Fruit fly (Drosophila melanogaster) whole organism, larva: ENCODE measurements around the gene bcd.

Experiments used
- noc ChIP-seq: fragments of 200-800 bp; sonication (Bioruptor generic); optimal IDR thresholded peaks from 3 replicates; lab custom pipeline; 2019; ENCODE audit warnings: missing biosample characterization, mild to moderate bottlenecking, missing genetic modification characterization, moderate library complexity

Gene bcd

DNA sequence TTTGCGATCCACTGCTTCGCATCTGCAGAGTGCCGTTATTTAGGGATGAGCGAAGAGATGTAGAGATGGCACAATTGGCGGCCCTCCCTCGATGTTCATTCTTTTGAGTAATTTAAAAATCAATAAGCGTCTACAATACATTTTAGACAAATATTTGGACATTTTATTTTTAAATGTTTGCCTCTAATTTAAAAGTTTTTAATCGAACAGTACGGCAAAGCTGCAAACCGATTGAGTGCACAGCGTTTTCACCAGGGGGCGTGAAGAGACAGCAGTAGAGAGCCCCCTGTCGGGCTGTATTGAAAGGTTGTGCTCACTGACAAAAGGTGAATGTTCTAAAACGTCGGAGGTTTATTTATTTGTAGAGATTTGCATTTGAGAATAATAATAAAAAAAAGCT lies at the start of gene bcd:
bcd (minus strand) TSS at position 48 of the 400 bp plus-strand sequence.
- TF ChIP-seq noc = no peak

DNA sequence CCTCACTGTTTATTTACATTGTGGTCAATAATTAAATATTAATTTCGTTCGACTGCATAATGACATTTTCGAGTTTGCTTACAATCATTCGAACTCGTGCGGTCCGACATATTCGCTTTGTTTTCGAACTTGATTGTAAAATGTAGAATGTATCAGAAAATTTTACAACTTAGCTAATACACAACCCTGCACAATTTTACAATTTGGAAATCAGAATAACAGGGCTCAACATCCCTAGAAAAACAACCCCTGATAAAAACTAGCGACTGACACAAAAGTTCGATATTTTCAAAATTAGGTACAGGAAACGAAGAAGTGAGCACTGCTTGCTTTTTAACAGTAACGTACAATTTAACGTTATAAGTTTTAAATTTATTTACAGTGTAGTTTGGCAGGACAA lies 47.4 kb upstream of the bcd start:
- TF ChIP-seq noc = no peak

DNA sequence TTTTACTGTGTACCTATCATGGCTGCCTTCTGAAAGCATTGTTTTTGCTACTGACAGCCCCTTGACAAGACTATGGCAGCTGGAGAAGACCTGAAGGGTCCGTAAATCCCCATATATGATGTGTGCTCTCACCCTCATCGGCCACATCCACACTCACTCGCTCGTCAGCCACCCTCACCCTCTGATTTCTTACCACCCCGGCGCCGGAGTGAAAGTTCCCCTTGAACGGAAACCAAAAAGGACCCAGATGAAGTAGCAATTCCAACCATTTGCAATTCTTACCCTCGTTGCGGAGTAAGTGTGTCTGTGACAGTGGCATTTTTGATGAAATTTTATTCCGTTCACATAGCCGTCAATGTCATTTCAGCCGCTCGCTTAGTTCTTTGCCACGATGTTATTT lies 46.7 kb upstream of the bcd start:
- no peak for TF ChIP-seq noc

DNA sequence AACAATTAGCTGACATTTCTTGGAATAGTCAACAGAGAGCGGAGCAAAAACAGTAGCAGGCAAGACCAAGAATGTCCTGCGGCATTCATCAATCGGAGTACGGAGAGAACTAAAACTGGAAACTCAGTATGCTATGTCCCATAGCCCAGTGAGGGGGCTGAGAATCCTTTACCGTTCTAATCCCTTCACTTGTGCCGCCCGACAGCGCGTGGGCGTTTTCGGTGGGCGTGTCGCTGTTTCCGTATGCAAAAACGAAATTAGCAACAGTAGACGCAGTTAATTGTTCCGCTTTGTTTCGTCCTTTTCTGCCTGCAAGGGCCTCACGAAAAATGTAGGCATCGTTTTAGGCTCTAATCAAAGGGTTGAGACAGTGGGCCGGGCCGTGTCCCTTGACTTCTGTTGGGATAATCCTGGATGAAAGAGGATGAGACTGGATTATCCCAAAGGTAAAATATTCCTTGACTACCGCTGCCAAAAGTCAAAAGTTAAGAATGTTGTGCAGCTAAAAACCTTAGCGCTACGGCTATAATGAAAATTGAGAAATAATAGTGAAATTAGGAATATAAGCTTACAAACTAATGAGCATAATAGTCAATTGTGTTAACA lies 45.5 kb upstream of the bcd start:
- TF ChIP-seq noc = no peak

DNA sequence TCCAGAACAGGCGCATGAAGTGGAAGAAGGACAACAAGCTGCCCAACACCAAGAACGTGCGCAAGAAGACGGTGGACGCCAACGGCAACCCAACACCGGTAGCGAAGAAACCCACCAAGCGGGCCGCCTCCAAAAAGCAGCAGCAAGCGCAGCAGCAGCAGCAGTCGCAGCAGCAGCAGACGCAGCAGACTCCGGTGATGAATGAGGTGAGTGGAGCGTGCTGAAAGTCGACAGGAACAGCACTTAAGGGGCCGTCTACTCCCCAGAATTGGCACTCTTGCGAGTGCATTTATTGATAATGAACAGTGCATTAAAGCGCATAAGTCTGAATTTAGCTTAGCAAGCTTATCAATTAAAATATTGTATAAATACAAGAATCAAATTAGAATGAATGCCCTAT lies 41.9 kb upstream of the bcd start:
- TF ChIP-seq noc = no peak

DNA sequence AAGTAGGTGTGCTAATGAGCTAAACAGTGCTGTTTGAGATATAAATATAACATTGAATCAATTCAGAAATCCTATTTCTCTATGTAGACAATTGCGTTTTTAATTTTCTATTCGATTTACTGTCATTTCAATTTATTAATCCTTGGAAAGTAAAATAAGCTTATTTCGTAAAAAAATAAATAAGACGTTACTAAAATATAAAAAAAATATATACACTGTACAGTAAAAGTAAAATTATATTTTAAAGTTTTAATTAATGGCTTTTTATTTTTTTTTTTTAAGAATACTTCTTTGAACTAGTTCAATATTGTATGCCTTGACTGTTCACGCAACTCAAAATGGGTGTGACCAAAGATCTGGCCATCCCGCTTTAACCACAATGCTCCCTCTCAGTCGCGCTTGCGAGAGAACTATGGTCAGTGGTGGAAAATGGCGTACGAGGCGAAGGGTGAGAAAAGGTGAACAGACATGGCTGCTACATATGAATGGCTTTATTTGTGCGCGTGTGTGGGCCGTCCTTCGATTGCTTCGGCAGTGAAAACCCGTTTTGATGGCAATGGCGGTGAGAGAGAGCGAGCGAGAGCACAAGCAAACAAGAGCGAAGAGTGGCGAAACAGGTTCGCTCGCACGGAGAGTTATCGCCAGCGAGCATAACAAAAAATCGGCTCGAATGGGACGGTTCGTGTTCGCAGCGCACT lies 32.1 kb upstream of the bcd start, which contains the start of gene Dfd:
Dfd (plus strand) TSS at position 648 of the 698 bp plus-strand sequence.
- no peak for TF ChIP-seq noc

DNA sequence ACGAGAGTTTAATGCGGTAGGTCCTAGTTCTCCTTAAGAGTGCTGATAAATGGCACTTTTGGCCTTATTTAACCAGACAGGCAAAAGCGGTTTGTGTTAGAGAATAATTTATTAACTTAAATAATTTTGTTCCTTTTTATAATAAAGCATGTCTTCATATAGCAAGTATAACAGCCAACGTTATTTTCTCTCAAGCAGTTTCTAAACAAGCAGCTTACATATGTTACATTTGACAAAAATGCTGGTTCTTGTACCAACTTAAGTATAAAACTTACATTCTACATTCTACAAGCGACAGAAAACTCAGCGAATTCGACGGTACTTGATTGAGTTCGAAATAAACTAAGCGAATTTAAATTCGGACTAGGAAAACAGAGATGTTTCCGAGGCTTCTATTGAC lies 20.7 kb upstream of the bcd start:
- TF ChIP-seq noc = no peak

DNA sequence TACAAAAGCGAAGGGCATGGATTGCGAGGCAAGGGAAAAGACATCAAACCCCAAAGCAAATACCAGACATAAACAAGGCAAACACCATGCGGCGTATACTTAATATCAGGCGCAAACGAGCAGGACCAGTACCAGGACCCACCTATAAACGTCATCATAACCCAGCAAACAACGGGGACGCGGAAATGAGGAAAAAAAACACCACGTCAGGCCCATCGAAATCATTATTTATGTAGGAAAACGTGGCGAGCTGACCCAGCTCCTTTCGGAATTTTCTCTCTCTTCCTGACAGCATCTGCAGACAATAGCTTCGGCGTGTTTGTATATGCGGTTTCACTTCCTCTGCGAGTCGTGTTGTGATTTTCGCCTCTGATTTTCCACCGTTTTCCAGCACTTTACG lies 17.5 kb upstream of the bcd start:
- TF ChIP-seq noc = no peak

DNA sequence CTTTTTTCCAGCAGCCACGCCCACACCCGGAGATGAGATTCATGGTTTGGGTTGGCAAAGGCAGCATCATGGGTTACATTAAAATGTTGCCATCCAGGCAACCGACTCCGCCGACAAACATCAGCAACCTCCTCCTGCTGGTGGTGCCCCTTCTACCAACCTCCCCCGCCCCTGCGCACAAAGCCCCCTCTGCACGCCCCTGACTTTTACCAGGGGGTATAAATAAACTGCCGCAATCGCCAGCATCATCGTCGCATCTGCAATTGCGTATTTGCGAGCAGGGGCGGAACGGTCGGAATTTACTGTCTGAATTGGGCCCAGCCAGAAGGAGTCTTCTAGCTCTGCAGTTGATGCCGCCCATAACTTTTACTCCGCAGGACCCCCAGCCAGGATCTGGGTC lies 12.5 kb upstream of the bcd start:
- no peak for TF ChIP-seq noc

DNA sequence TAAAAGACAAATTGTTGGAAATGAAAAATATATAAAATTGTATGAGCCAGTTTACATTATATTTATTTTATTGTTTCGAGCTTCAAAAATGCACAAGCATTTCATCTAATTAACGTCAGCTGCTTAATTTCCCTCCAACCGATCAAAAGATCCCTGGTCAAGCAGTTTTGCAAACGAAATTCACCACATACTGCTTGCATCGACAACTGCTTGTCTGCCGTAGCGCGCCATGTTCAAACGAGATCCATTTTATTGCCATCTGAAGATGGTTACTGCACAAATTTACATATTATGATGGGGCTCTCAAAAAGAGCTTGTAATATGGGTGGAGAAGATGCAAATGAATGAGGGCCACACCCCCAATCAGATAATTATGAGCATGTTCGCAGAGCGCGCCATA lies 9.0 kb upstream of the bcd start:
- no peak for TF ChIP-seq noc

DNA sequence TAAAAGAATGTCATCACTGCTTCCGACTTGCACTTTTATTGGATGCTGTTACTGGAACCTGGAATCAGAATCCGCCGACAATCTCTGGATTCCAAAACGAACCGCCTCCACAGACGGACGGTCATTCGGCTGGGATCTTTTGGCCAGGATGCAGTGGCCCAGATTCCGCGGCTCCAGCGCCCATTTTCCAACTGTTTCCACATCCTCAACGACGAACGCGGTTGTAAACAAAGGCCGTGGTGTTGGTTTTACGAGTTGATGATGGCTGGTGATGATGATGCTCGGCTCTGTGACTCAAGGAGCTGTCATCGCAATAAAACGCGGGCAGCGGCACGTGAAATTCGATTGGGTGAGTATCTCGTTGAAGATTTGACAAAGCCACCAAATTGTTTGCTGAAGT lies 7.7 kb upstream of the bcd start:
- no peak for TF ChIP-seq noc

DNA sequence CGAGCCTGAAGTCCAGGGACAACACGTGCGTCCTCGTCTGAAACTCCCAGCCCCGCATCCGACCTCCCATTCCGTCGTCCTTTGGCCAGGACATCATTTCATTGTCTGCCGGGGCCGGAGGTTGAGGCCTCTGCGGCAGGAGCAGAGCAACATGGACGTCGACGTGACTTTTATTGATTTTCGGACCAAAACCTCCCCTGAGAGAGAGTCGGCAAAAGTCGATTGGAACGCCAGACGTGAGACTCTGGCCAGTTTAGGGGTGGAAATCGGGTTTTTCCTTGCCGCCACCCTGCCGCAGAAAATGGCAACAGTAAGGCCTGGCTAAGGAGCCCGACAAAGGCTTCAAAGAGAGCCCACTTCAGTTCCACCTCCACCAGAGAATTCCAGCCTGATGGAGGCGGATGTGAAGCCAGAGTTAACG lies 6.9 kb upstream of the bcd start:
- no peak for TF ChIP-seq noc

DNA sequence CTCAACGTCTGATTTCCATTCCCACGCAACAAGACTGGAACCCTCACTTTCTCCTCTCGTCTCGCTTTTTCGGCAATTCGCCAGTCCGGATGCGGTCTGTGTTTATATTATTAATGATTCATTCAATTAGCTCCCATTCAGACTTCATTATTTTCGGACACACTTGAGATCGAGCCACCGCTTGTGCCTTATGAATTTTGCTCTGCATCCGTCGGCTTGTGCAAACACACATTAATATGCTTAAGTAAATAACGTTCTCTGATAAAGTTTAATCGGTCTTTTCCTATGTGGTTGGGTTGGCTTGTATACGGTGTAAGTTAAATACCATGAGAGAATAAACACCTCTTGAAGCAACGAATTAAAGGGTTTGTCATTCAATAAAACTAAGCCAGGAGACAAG lies 5.6 kb upstream of the bcd start:
- no peak for TF ChIP-seq noc

DNA sequence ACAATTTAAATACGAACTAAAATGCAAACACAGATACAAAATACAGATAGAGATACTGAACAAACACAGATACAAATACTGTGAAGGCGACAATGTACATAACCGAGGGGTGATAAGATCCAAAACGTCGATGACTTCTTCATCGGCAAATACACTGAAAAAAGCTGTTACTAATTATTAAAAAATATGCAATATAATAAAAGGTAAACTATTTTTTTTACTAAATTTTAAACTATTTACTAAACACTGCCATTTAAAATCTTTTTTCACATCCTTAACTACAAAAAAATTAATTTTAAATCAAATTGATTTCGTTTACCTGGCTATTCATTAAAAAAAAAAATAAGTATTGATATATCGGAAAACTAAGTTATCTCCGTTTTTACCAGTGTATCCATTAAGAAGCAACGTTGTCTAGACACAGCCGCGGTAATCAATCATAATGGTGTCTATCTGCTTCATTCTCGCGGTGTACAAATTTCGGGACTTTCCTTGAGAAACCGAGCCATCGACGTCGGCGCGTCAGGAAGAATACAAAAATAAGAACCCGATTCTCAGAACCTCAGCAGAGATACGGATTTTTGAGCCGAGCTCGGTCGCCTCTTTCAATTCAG lies 3.6 kb upstream of the bcd start:
- peak; percentile 16 for TF ChIP-seq noc

DNA sequence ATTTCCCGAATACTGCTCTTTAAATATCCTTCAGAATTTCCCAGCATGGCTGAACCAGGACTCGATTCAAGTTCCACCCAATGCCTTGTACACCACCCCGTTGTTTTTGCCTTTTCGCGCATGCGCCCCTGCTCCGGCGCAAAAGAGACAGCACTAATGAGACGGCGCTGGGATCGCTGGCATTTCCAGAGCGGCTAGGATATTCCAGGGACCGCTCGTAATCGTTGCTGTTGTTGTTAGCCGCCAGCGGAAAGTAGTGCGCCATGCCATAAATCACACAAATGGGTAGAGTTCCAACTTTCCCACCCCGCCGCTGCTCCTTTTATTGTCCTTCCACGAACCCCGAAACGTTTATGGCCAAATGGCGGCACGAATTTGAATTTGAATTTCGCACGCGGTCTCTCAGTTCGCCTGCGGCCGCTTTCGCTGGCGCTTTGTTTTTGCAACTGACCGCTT lies 3.0 kb upstream of the bcd start, which contains the start of gene Ama:
Ama (plus strand) TSS at position 406 of the 456 bp plus-strand sequence.
- no peak for TF ChIP-seq noc

DNA sequence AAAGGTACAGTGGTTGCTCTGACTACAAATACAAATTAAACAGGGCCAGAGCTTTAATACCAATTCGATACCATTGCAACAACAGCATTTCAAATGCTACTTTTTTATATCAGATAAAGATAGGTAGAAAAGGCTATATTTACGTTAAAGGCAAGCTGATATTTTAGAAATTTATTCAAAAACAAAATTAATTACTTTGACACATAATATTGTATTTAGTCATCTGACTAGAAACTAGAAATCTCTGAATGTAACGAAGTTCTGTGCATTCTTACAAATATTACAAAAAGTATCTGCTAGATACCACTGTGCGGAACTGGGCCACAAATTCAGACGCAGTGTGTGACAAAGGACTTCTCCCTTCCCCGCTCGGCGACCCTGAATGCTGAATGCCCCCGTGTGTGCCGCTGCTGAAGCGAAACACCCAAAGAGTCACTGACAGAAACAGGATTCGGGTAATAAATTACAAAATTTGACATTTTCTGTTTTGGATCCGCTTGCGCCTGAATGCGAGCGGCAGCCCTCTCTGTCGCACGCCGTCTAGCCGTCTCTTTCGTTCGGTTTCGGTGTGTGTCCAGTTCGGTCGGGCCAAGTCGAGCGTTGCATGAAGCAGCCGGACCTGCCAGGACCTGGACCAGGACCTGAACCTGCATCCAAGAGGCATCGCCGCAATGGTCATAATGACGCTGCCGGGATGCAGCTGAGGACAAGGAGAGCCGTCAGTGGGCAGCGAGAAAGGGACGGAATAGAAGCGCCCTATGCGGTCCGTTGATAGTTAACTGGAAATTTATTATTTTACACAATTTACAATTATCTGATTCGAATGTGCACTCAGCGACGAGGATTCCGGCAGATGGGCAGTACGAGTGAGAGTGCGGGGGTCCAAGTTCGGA lies 1.7 kb upstream of the bcd start:
- no peak for TF ChIP-seq noc

DNA sequence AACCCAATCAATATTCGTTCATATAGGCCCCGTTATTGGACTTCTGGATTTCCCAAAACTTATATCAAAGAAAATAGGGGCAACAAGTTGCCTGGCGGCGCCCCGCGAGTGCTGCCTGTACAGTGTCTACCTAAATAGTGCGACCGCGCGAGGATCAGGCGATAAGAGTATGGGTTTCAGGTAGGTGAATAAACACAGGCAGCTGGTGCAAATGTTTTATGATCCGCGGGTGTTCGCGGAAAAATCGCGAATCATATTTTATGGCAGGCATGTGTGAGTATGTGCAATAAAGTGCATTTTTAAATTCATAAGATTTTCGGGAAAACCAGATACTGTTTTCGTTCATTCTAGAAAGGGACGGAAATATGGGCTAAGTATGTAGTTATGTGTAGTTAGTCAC lies 3.8 kb downstream of the bcd start:
- TF ChIP-seq noc = no peak
